Worm (Caenorhabditis elegans): ENCODE data around the gene slc-28.2.

ce11 chrV:3502038-3502437 is 42.0 kb downstream of the slc-28.2 start, which contains the start of the genes C07G3.8 and C07G3.10:
- no peak for TF ChIP-seq flt-1 (GFP tag; IDR thresholded peaks at IDR 0.05)
- TF ChIP-seq tab-1 (GFP tag; IDR thresholded peaks at IDR 0.05): no peak
- TF ChIP-seq ztf-29 (GFP tag; IDR thresholded peaks at IDR 0.05): no peak
